Fruit fly (Drosophila melanogaster): ENCODE data around the gene CG9328.

Gene CG9328

dm6 chr2L:20792988-20793544 is 4.4 kb upstream of the CG9328 start:
- TF ChIP-seq Pif1A (GFP tag; optimal IDR thresholded peaks at IDR 0.05) (no peak), CG4496 (GFP tag; IDR thresholded peaks at IDR 0.05) (no peak), CG8301 (tag; optimal IDR thresholded peaks at IDR 0.05) (no peak), Pif1B (GFP tag; optimal IDR thresholded peaks at IDR 0.05) (no peak), CG15710 (tag; optimal IDR thresholded peaks at IDR 0.05) (no peak), gl (tag; optimal IDR thresholded peaks at IDR 0.05) (no peak), CG9948 (tag; optimal IDR thresholded peaks at IDR 0.05) (no peak), fd96Ca (GFP tag; IDR thresholded peaks at IDR 0.05) (no peak), EcR (GFP tag; optimal IDR thresholded peaks at IDR 0.05) (no peak), CG10348 (GFP tag; IDR thresholded peaks at IDR 0.05) (no peak), CG12605 (GFP tag; IDR thresholded peaks at IDR 0.05) (no peak), CG32121 (GFP tag; IDR thresholded peaks at IDR 0.05) (no peak), rn (GFP tag; IDR thresholded peaks at IDR 0.05) (no peak)

dm6 chr2L:20793881-20794280 is 3.6 kb upstream of the CG9328 start:
- peak; percentile 35 for TF ChIP-seq CG12605 (GFP tag; IDR thresholded peaks at IDR 0.05)
- no peak for TF ChIP-seq gl (tag; optimal IDR thresholded peaks at IDR 0.05)
- TF ChIP-seq Pif1A (GFP tag; optimal IDR thresholded peaks at IDR 0.05), result peak; percentile 6
- TF ChIP-seq Ets98B (GFP tag; IDR thresholded peaks at IDR 0.05), result peak; percentile 56; the same call in 1 of the 2 replicates
- no peak for TF ChIP-seq rn (GFP tag; IDR thresholded peaks at IDR 0.05)
- TF ChIP-seq Snoo (tag; optimal IDR thresholded peaks at IDR 0.05), result peak; percentile 36
- peak; percentile 56; the same call in 1 of the 3 replicates for TF ChIP-seq CG4496 (GFP tag; IDR thresholded peaks at IDR 0.05)
- no peak for TF ChIP-seq CG8301 (tag; optimal IDR thresholded peaks at IDR 0.05)

dm6 chr2L:20794656-20795055 is 2.9 kb upstream of the CG9328 start:
- TF ChIP-seq CG4496 (GFP tag; IDR thresholded peaks at IDR 0.05), result peak; percentile 78
- TF ChIP-seq CG9948 (tag; optimal IDR thresholded peaks at IDR 0.05), result no peak

- TF ChIP-seq CG15710 (tag; optimal IDR thresholded peaks at IDR 0.05) (no peak), CG4496 (GFP tag; IDR thresholded peaks at IDR 0.05) (no peak), CG8159 (tag; optimal IDR thresholded peaks at IDR 0.05) (no peak), CG17806 (tag; optimal IDR thresholded peaks at IDR 0.05) (no peak), fd96Ca (GFP tag; IDR thresholded peaks at IDR 0.05) (no peak), gl (tag; optimal IDR thresholded peaks at IDR 0.05) (no peak)
Observed at dm6 chr2L:20795774-20796173, 1.7 kb upstream of the CG9328 start.

dm6 chr2L:20796758-20797514 is 579 bp upstream of the CG9328 start, which contains the start of gene vari:
vari (minus strand) TSS chr2L:20797042.
- TF ChIP-seq EcR (GFP tag; optimal IDR thresholded peaks at IDR 0.05) (peak; percentile 4), rn (GFP tag; IDR thresholded peaks at IDR 0.05) (no peak), Ets98B (GFP tag; IDR thresholded peaks at IDR 0.05) (peak; percentile 20; the same call in 1 of the 2 replicates), CG12605 (GFP tag; IDR thresholded peaks at IDR 0.05) (no peak), CG15710 (tag; optimal IDR thresholded peaks at IDR 0.05) (no peak), CG4496 (GFP tag; IDR thresholded peaks at IDR 0.05) (peak; percentile 0; the same call in 1 of the 3 replicates)

dm6 chr2L:20798351-20798777 is 849 bp downstream of the CG9328 start:
- TF ChIP-seq Pif1B (GFP tag; optimal IDR thresholded peaks at IDR 0.05) (peak; percentile 0), CG8301 (tag; optimal IDR thresholded peaks at IDR 0.05) (no peak), CG4496 (GFP tag; IDR thresholded peaks at IDR 0.05) (no peak), CG13204 (GFP tag; optimal IDR thresholded peaks at IDR 0.05) (no peak), EcR (GFP tag; optimal IDR thresholded peaks at IDR 0.05) (peak; percentile 76)

dm6 chr2L:20799991-20800897 is 2.7 kb downstream of the CG9328 start:
- TF ChIP-seq gl (tag; optimal IDR thresholded peaks at IDR 0.05) (peak; percentile 96), EcR (GFP tag; optimal IDR thresholded peaks at IDR 0.05) (peak; percentile 56), Ets98B (GFP tag; IDR thresholded peaks at IDR 0.05) (peak; percentile 73), CG14655 (GFP tag; optimal IDR thresholded peaks at IDR 0.05) (peak; percentile 86), rn (GFP tag; IDR thresholded peaks at IDR 0.05) (peak; percentile 75), CG10348 (GFP tag; IDR thresholded peaks at IDR 0.05) (no peak), CG9948 (tag; optimal IDR thresholded peaks at IDR 0.05) (peak; percentile 95), fd96Ca (GFP tag; IDR thresholded peaks at IDR 0.05) (peak; percentile 88), CG8159 (tag; optimal IDR thresholded peaks at IDR 0.05) (peak; percentile 97), Pif1A (GFP tag; optimal IDR thresholded peaks at IDR 0.05) (peak; percentile 95), CG17806 (tag; optimal IDR thresholded peaks at IDR 0.05) (peak; percentile 97), CG13204 (GFP tag; optimal IDR thresholded peaks at IDR 0.05) (peak; percentile 93), CG4496 (GFP tag; IDR thresholded peaks at IDR 0.05) (peak; percentile 90), CG34367 (tag; optimal IDR thresholded peaks at IDR 0.05) (peak; percentile 96), CG32121 (GFP tag; IDR thresholded peaks at IDR 0.05) (peak; percentile 70), CG12605 (GFP tag; IDR thresholded peaks at IDR 0.05) (peak; percentile 70), CG8301 (tag; optimal IDR thresholded peaks at IDR 0.05) (peak; percentile 84), Snoo (tag; optimal IDR thresholded peaks at IDR 0.05) (peak; percentile 96), D1 (tag; optimal IDR thresholded peaks at IDR 0.05) (peak; percentile 81), Pif1B (GFP tag; optimal IDR thresholded peaks at IDR 0.05) (peak; percentile 92), CG15710 (tag; optimal IDR thresholded peaks at IDR 0.05) (peak; percentile 97)

All from whole organism, pupa.